Fruit fly (Drosophila melanogaster): ENCODE results near the gene Lsd-2.

The Lsd-2 gene

dm6 chrX:15043700-15044225, 32.3 kb downstream of the Lsd-2 start, which contains the start of gene CG5541 (continued):
- no peak for TF ChIP-seq CG2116 (GFP tag; optimal IDR thresholded peaks at IDR 0.05)
- peak; percentile 4 for TF ChIP-seq scrt (GFP tag; optimal IDR thresholded peaks at IDR 0.05)
- TF ChIP-seq CG7963 (GFP tag; IDR thresholded peaks at IDR 0.05; ENCODE audit: partially characterized antibody), result no peak
- no peak for TF ChIP-seq CG7786 (GFP tag; optimal IDR thresholded peaks at IDR 0.05)
- no peak for TF ChIP-seq MESR4 (GFP tag; optimal IDR thresholded peaks at IDR 0.05)
- TF ChIP-seq amos (GFP tag; IDR thresholded peaks at IDR 0.05; ENCODE audit: partially characterized antibody), result peak; percentile 25; the same call in 1 of the 2 replicates
- TF ChIP-seq ash1 (GFP tag; optimal IDR thresholded peaks at IDR 0.05), result no peak
- TF ChIP-seq CG18262 (tag; optimal IDR thresholded peaks at IDR 0.05), result no peak
- TF ChIP-seq CG4707 (GFP tag; optimal IDR thresholded peaks at IDR 0.05), result no peak
- no peak for TF ChIP-seq CG10565 (GFP tag; optimal IDR thresholded peaks at IDR 0.05)
- no peak for TF ChIP-seq Ptx1 (GFP tag; IDR thresholded peaks at IDR 0.05)
- no peak for TF ChIP-seq sqz (GFP tag; optimal IDR thresholded peaks at IDR 0.05)
- peak; percentile 32 for TF ChIP-seq CG13894 (tag; optimal IDR thresholded peaks at IDR 0.05)
- no peak for TF ChIP-seq bigmax (GFP tag; optimal IDR thresholded peaks at IDR 0.05)
- 0 out of 2 replicates have a peak, but pooled peaks have one; percentile 10 for TF ChIP-seq chm (GFP tag; IDR thresholded peaks at IDR 0.05)
- TF ChIP-seq chinmo (GFP tag; IDR thresholded peaks at IDR 0.05; ENCODE audit: partially characterized antibody), result no peak
- TF ChIP-seq az2 (GFP tag; optimal IDR thresholded peaks at IDR 0.05), result no peak
- peak in 1 of 2 experiments; percentile 66 for TF ChIP-seq Pdp1 (GFP tag; optimal IDR thresholded peaks at IDR 0.05)
- no peak for TF ChIP-seq Mes4 (GFP tag; optimal IDR thresholded peaks at IDR 0.05)
- TF ChIP-seq CG31224 (GFP tag; IDR thresholded peaks at IDR 0.05), result no peak
- peak; percentile 20 for TF ChIP-seq Hand (GFP tag; optimal IDR thresholded peaks at IDR 0.05)
- TF ChIP-seq slbo (GFP tag; IDR thresholded peaks at IDR 0.05), result 0 out of 2 replicates have a peak, but pooled peaks have one; percentile 4
- no peak for TF ChIP-seq GATAe (GFP tag; conservative IDR thresholded peaks at IDR 0.05)
- no peak for TF ChIP-seq CG7357 (GFP tag; IDR thresholded peaks at IDR 0.05)
- TF ChIP-seq Aef1 (GFP tag; IDR thresholded peaks at IDR 0.05), result no peak
- no peak for TF ChIP-seq CG6254 (GFP tag; optimal IDR thresholded peaks at IDR 0.05)
- TF ChIP-seq Oaz (GFP tag; IDR thresholded peaks at IDR 0.05), result no peak
- TF ChIP-seq ttk (GFP tag; IDR thresholded peaks at IDR 0.05), result no peak
- peak; percentile 1 for TF ChIP-seq CG12769 (tag; optimal IDR thresholded peaks at IDR 0.05)
- TF ChIP-seq CG3281 (GFP tag; optimal IDR thresholded peaks at IDR 0.05), result peak; percentile 52
- no peak for TF ChIP-seq HLH3B (GFP tag; IDR thresholded peaks at IDR 0.05)
- no peak for TF ChIP-seq CG17385 (GFP tag; optimal IDR thresholded peaks at IDR 0.05)
- TF ChIP-seq CG3726 (GFP tag; IDR thresholded peaks at IDR 0.05), result no peak
- no peak for TF ChIP-seq CG15073 (GFP tag; optimal IDR thresholded peaks at IDR 0.05)
- peak; percentile 6; the same call in 1 of the 2 replicates for TF ChIP-seq Xrp1 (GFP tag; IDR thresholded peaks at IDR 0.05)
- no peak for TF ChIP-seq CG5245 (GFP tag; optimal IDR thresholded peaks at IDR 0.05)
- no peak for TF ChIP-seq CG11560 (tag; IDR thresholded peaks at IDR 0.05)
- TF ChIP-seq Sox102F (GFP tag; optimal IDR thresholded peaks at IDR 0.05), result no peak
- peak; percentile 32 for TF ChIP-seq CG12659 (GFP tag; optimal IDR thresholded peaks at IDR 0.05)
- TF ChIP-seq zen2 (GFP tag; IDR thresholded peaks at IDR 0.05; ENCODE audit: partially characterized antibody), result no peak
- TF ChIP-seq CG15011 (GFP tag; optimal IDR thresholded peaks at IDR 0.05), result no peak
- TF ChIP-seq chn (GFP tag; optimal IDR thresholded peaks at IDR 0.05), result no peak
- TF ChIP-seq CG6765 (GFP tag; optimal IDR thresholded peaks at IDR 0.05), result peak; percentile 26
- TF ChIP-seq Stat92E (GFP tag; optimal IDR thresholded peaks at IDR 0.05), result no peak
- TF ChIP-seq kay (GFP tag; optimal IDR thresholded peaks at IDR 0.05), result no peak
- peak; percentile 85 for TF ChIP-seq CG3995 (GFP tag; optimal IDR thresholded peaks at IDR 0.05)
- TF ChIP-seq grau (tag; optimal IDR thresholded peaks at IDR 0.05), result peak; percentile 39
- no peak for TF ChIP-seq eve (GFP tag; optimal IDR thresholded peaks at IDR 0.05)
- no peak for TF ChIP-seq gsb (GFP tag; IDR thresholded peaks at IDR 0.05)
